Fruit fly (Drosophila melanogaster): ENCODE results near the gene Sry-delta.
A peak's percentile ranks its signal among the peaks of the same experiment; 100 is the strongest.

Gene Sry-delta

DNA sequence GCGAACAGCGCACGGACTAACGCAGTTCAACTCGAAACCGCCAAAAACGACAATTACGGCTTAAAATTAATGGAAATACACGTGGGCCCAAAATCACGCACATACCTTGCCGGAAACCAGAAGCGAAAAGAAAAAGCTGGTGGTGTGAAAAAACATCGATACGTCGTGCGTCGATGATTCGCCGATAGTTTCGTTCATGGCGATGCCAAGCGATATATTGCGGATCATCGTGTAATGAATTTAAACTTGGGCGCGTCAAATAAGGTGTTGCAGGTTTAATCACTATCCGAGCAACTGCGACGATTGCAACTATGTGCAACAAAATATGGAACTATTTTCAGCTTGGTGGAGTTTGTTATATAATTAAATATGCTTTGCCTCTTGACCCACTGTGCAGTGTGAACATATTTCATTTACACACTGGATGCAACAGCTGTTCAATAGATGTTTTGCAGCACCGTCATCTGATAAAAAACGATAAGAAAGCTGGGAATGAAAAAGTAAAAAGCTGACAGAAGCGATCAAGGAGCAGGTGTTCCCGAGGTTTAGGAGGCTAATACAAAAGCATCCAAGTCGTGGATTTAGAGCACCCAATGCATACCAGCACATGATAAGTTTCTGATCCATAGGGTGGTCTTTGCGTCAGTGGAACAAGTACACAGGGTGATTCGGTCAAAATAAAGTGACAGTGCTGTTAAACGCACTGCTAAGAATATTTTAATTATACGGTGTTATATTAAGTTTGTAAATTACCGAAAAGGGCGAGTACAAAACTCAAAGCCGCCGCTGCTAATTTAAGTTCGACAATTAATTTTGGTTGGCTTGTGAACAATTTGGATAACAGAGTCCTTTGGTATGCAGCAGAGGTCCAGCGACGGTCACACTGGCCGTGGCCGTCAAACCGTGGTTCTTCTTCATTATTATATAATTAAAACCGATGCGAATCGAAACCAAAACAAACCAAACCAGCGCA lies 3.2 kb downstream of the Sry-delta start, which contains the start of the genes RpL32 and CG7943 (continued):
- TF ChIP-seq lmd (GFP tag; IDR thresholded peaks at IDR 0.05): peak; percentile 95
- peak; percentile 72 for TF ChIP-seq kah (GFP tag; optimal IDR thresholded peaks at IDR 0.05)
- TF ChIP-seq CG12236 (GFP tag; optimal IDR thresholded peaks at IDR 0.05): peak; percentile 87
- peak; percentile 79 for TF ChIP-seq Usf (GFP tag; optimal IDR thresholded peaks at IDR 0.05)
- TF ChIP-seq CG4820 (GFP tag; optimal IDR thresholded peaks at IDR 0.05): peak; percentile 92
- TF ChIP-seq gsb-n (tag; optimal IDR thresholded peaks at IDR 0.05): peak; percentile 76
- peak; percentile 100 for TF ChIP-seq hb (GFP tag; IDR thresholded peaks at IDR 0.05; ENCODE audit: partially characterized antibody)
- TF ChIP-seq wek (GFP tag; optimal IDR thresholded peaks at IDR 0.05): peak; percentile 82
- peak; percentile 95 for TF ChIP-seq CG2116 (GFP tag; optimal IDR thresholded peaks at IDR 0.05)
- peak; percentile 97 for TF ChIP-seq Side (GFP tag; optimal IDR thresholded peaks at IDR 0.05)
- TF ChIP-seq Xbp1 (GFP tag; optimal IDR thresholded peaks at IDR 0.05): peak; percentile 87
- TF ChIP-seq CG30431 (GFP tag; optimal IDR thresholded peaks at IDR 0.05): peak; percentile 71
- peak; percentile 86 for TF ChIP-seq dimm (GFP tag; IDR thresholded peaks at IDR 0.05)
- peak; percentile 96 for TF ChIP-seq NfI (GFP tag; optimal IDR thresholded peaks at IDR 0.05)
- TF ChIP-seq salm (tag; optimal IDR thresholded peaks at IDR 0.05): peak; percentile 86
- peak; percentile 84 for TF ChIP-seq CG6654 (GFP tag; optimal IDR thresholded peaks at IDR 0.05)
- TF ChIP-seq inv (GFP tag; IDR thresholded peaks at IDR 0.05; ENCODE audit: partially characterized antibody): peak; percentile 100
- peak; percentile 97 for TF ChIP-seq sob (GFP tag; IDR thresholded peaks at IDR 0.05)
- TF ChIP-seq CG8944 (GFP tag; optimal IDR thresholded peaks at IDR 0.05): peak; percentile 97
- TF ChIP-seq ham (GFP tag; IDR thresholded peaks at IDR 0.05): peak; percentile 89
- peak; percentile 82 for TF ChIP-seq dmrt99B (tag; optimal IDR thresholded peaks at IDR 0.05)
- peak; percentile 100 for TF ChIP-seq CG6254 (GFP tag; optimal IDR thresholded peaks at IDR 0.05)
- peak; percentile 85 for TF ChIP-seq CG3995 (GFP tag; optimal IDR thresholded peaks at IDR 0.05)
- TF ChIP-seq CG15011 (GFP tag; optimal IDR thresholded peaks at IDR 0.05): peak; percentile 91
- TF ChIP-seq z (GFP tag; IDR thresholded peaks at IDR 0.05): peak; percentile 50; the same call in 2 of the 3 replicates
- peak; percentile 88 for TF ChIP-seq Blimp-1 (GFP tag; optimal IDR thresholded peaks at IDR 0.05)
- peak; percentile 66 for TF ChIP-seq CG4617 (GFP tag; optimal IDR thresholded peaks at IDR 0.05; ENCODE audit: borderline replicate concordance)
- peak; percentile 93 for TF ChIP-seq H15 (GFP tag; IDR thresholded peaks at IDR 0.05)
- peak; percentile 100 for TF ChIP-seq CG6791 (GFP tag; IDR thresholded peaks at IDR 0.05; ENCODE audit: partially characterized antibody)
- peak; percentile 92 for TF ChIP-seq CG1647 (GFP tag; optimal IDR thresholded peaks at IDR 0.05)
- TF ChIP-seq CG13624 (GFP tag; optimal IDR thresholded peaks at IDR 0.05): peak; percentile 95
- TF ChIP-seq crol (GFP tag; IDR thresholded peaks at IDR 0.05): peak; percentile 55; the same call in 1 of the 2 replicates
- TF ChIP-seq MBD-R2 (GFP tag; IDR thresholded peaks at IDR 0.05): peak; percentile 89
- TF ChIP-seq Neu2 (GFP tag; optimal IDR thresholded peaks at IDR 0.05; ENCODE audit: borderline replicate concordance): peak; percentile 86
- TF ChIP-seq CG7928 (GFP tag; optimal IDR thresholded peaks at IDR 0.05): peak; percentile 77
- peak; percentile 85 for TF ChIP-seq fd3F (GFP tag; optimal IDR thresholded peaks at IDR 0.05)
- TF ChIP-seq CG14014 (GFP tag; IDR thresholded peaks at IDR 0.05): peak; percentile 96
- peak; percentile 81 for TF ChIP-seq bigmax (GFP tag; optimal IDR thresholded peaks at IDR 0.05)
- TF ChIP-seq Sry-δ (GFP tag; optimal IDR thresholded peaks at IDR 0.05): peak; percentile 100
- TF ChIP-seq CG4424 (GFP tag; optimal IDR thresholded peaks at IDR 0.05): peak; percentile 95
- peak; percentile 85 for TF ChIP-seq Mrtf (GFP tag; IDR thresholded peaks at IDR 0.05)
- peak; percentile 97 for TF ChIP-seq Gug (GFP tag; IDR thresholded peaks at IDR 0.05)
- peak; percentile 93 for TF ChIP-seq Rx (GFP tag; IDR thresholded peaks at IDR 0.05)
- peak; percentile 81 for TF ChIP-seq CG3407 (GFP tag; optimal IDR thresholded peaks at IDR 0.05)
- TF ChIP-seq row (GFP tag; IDR thresholded peaks at IDR 0.05): peak; percentile 96
- TF ChIP-seq twi (tag; optimal IDR thresholded peaks at IDR 0.05): peak; percentile 70
- TF ChIP-seq CG10147 (GFP tag; optimal IDR thresholded peaks at IDR 0.05): peak; percentile 90
- peak; percentile 82 for TF ChIP-seq CG17612 (GFP tag; IDR thresholded peaks at IDR 0.05)
